Fruit fly (Drosophila melanogaster): ENCODE measurements around the gene Scsalpha1.

dm6 chr3L:3787077-3787433 lies 27.0 kb upstream of the Scsalpha1 start:
- TF ChIP-seq eg (GFP tag; IDR thresholded peaks at IDR 0.05) (no peak), Hr4 (GFP tag; optimal IDR thresholded peaks at IDR 0.05) (no peak), ss (GFP tag; optimal IDR thresholded peaks at IDR 0.05) (no peak), OdsH (GFP tag; optimal IDR thresholded peaks at IDR 0.05) (no peak), Sox102F (GFP tag; optimal IDR thresholded peaks at IDR 0.05) (no peak), CG6276 (GFP tag; optimal IDR thresholded peaks at IDR 0.05) (no peak), CG31627 (GFP tag; optimal IDR thresholded peaks at IDR 0.05) (no peak), Smox (GFP tag; optimal IDR thresholded peaks at IDR 0.05) (no peak)
